Worm (Caenorhabditis elegans): ENCODE results near the gene W03C9.8.

ce11 chrII:11917530-11917952 lies 31.0 kb upstream of the W03C9.8 start:
- TF ChIP-seq pha-4 (tag; optimal IDR thresholded peaks at IDR 0.05) (no peak), F13H6.1 (tag; optimal IDR thresholded peaks at IDR 0.05) (no peak), pqm-1 (tag; optimal IDR thresholded peaks at IDR 0.05) (no peak), elt-4 (tag; optimal IDR thresholded peaks at IDR 0.05) (no peak), hlh-8 (tag; optimal IDR thresholded peaks at IDR 0.05) (no peak), ceh-19 (GFP tag; optimal IDR thresholded peaks at IDR 0.05) (no peak), fkh-10 (GFP tag; optimal IDR thresholded peaks at IDR 0.05) (no peak), nhr-11 (tag; optimal IDR thresholded peaks at IDR 0.05) (no peak), ztf-16 (tag; optimal IDR thresholded peaks at IDR 0.05) (no peak), sox-4 (tag; optimal IDR thresholded peaks at IDR 0.05) (no peak), odd-2 (tag; optimal IDR thresholded peaks at IDR 0.05) (no peak)
